Worm (Caenorhabditis elegans) whole organism, L2 larva: ENCODE measurements around the gene F13C5.2.
A peak's percentile ranks its signal among the peaks of the same experiment; 100 is the strongest.

Source experiments
- C34F6.9 ChIP-seq: fragments of 150-350 bp; optimal IDR thresholded peaks from 2 replicates; lab custom pipeline; 2014; ENCODE audit warnings: missing biosample characterization, missing genetic modification characterization
- F13H6.1 ChIP-seq: sonication (generic microtip); optimal IDR thresholded peaks from 2 replicates; lab custom pipeline; 2016; ENCODE audit warnings: missing genetic modification characterization, missing compliant biosample characterization
- R02D3.7 ChIP-seq: fragments of 150-350 bp; optimal IDR thresholded peaks from 2 replicates; lab custom pipeline; 2014; ENCODE audit warnings: missing biosample characterization, missing genetic modification characterization
- Y55F3AM.14 ChIP-seq: fragments of 200-800 bp; sonication (Bioruptor generic); optimal IDR thresholded peaks from 2 replicates; lab custom pipeline; 2018; ENCODE audit warnings: mild to moderate bottlenecking, missing genetic modification characterization, missing compliant biosample characterization
- ZK546.5 ChIP-seq: sonication (generic microtip); optimal IDR thresholded peaks from 2 replicates; lab custom pipeline; 2017; ENCODE audit warnings: missing biosample characterization, missing genetic modification characterization
- alr-1 ChIP-seq: fragments of 150-350 bp; optimal IDR thresholded peaks from 2 replicates; lab custom pipeline; 2014; ENCODE audit warnings: missing biosample characterization, missing genetic modification characterization
- aly-2 ChIP-seq: fragments of 150-350 bp; optimal IDR thresholded peaks from 2 replicates; lab custom pipeline; 2014; ENCODE audit warnings: missing biosample characterization, missing genetic modification characterization
- ama-1 ChIP-seq: fragments of 150-350 bp; optimal IDR thresholded peaks from 2 replicates; lab custom pipeline; 2018; ENCODE audit warnings: inconsistent platforms
- blmp-1 ChIP-seq: sonication (generic microtip); optimal IDR thresholded peaks from 2 replicates; lab custom pipeline; 2017; ENCODE audit warnings: missing genetic modification characterization, mild to moderate bottlenecking, missing compliant biosample characterization, antibody characterized with exemption, moderate library complexity; ENCODE audit not compliant: insufficient read depth
- ceh-16 ChIP-seq: fragments of 150-350 bp; optimal IDR thresholded peaks from 2 replicates; lab custom pipeline; 2014; ENCODE audit warnings: missing biosample characterization, missing genetic modification characterization
- ceh-82 ChIP-seq: fragments of 150-350 bp; optimal IDR thresholded peaks from 2 replicates; lab custom pipeline; 2014; ENCODE audit warnings: missing biosample characterization, missing genetic modification characterization
- crh-2 ChIP-seq: sonication (generic microtip); optimal IDR thresholded peaks from 2 replicates; lab custom pipeline; 2017; ENCODE audit warnings: missing biosample characterization, missing genetic modification characterization
- dmd-4 ChIP-seq: sonication (generic microtip); optimal IDR thresholded peaks from 2 replicates; lab custom pipeline; 2017; ENCODE audit warnings: missing biosample characterization, missing genetic modification characterization
- egl-27 ChIP-seq: sonication (generic microtip); optimal IDR thresholded peaks from 3 replicates; lab custom pipeline; 2017; ENCODE audit warnings: missing biosample characterization, missing genetic modification reagents, missing genetic modification characterization
- elt-1 ChIP-seq: fragments of 150-350 bp; optimal IDR thresholded peaks from 2 replicates; lab custom pipeline; 2014; ENCODE audit warnings: missing biosample characterization, missing genetic modification characterization
- elt-3 ChIP-seq: sonication (generic microtip); optimal IDR thresholded peaks from 2 replicates; lab custom pipeline; 2017; ENCODE audit warnings: missing biosample characterization, missing genetic modification characterization
- fos-1 ChIP-seq: fragments of 150-350 bp; optimal IDR thresholded peaks from 2 replicates; lab custom pipeline; 2014; ENCODE audit warnings: missing biosample characterization, missing genetic modification characterization
- gmeb-1 ChIP-seq: fragments of 150-350 bp; optimal IDR thresholded peaks from 2 replicates; lab custom pipeline; 2014; ENCODE audit warnings: missing biosample characterization, missing genetic modification characterization
- lin-13 ChIP-seq: fragments of 150-350 bp; optimal IDR thresholded peaks from 2 replicates; lab custom pipeline; 2014; ENCODE audit warnings: missing biosample characterization, missing genetic modification reagents, missing genetic modification characterization
- lin-39 ChIP-seq: fragments of 150-350 bp; optimal IDR thresholded peaks from 2 replicates; lab custom pipeline; 2014; ENCODE audit warnings: missing biosample characterization, missing genetic modification reagents, missing genetic modification characterization
- lsy-2 ChIP-seq, 2 experiments: fragments of 150-350 bp in 1 of 2; sonication (generic microtip) in 1 of 2; optimal IDR thresholded peaks; 2 replicates each; lab custom pipeline; 2014 to 2017; ENCODE audit warnings: missing biosample characterization in 2 of 2, missing genetic modification characterization in 2 of 2
- mbf-1 ChIP-seq: sonication (generic microtip); optimal IDR thresholded peaks from 2 replicates; lab custom pipeline; 2017; ENCODE audit warnings: missing biosample characterization, missing genetic modification characterization
- mdl-1 ChIP-seq, 2 experiments: fragments of 150-350 bp in 1 of 2; sonication (generic microtip) in 1 of 2; optimal IDR thresholded peaks; 2 replicates each; lab custom pipeline; 2017; ENCODE audit warnings: missing biosample characterization in 2 of 2, missing genetic modification characterization in 2 of 2
- nhr-10 ChIP-seq: sonication (generic microtip); optimal IDR thresholded peaks from 2 replicates; lab custom pipeline; 2017; ENCODE audit warnings: missing biosample characterization, missing genetic modification characterization
- nhr-11 ChIP-seq: fragments of 150-350 bp; optimal IDR thresholded peaks from 2 replicates; lab custom pipeline; 2014; ENCODE audit warnings: missing biosample characterization, missing genetic modification characterization
- nhr-12 ChIP-seq: fragments of 150-350 bp; optimal IDR thresholded peaks from 2 replicates; lab custom pipeline; 2014; ENCODE audit warnings: missing biosample characterization, missing genetic modification characterization
- nhr-129 ChIP-seq: fragments of 150-350 bp; optimal IDR thresholded peaks from 2 replicates; lab custom pipeline; 2014; ENCODE audit warnings: missing biosample characterization, missing genetic modification characterization
- nhr-21 ChIP-seq: fragments of 150-350 bp; optimal IDR thresholded peaks from 2 replicates; lab custom pipeline; 2014; ENCODE audit warnings: missing biosample characterization, missing genetic modification characterization
- nhr-23 ChIP-seq: fragments of 150-350 bp; optimal IDR thresholded peaks from 2 replicates; lab custom pipeline; 2014; ENCODE audit warnings: missing biosample characterization, missing genetic modification reagents, missing genetic modification characterization
- nhr-237 ChIP-seq: fragments of 150-350 bp; optimal IDR thresholded peaks from 2 replicates; lab custom pipeline; 2014; ENCODE audit warnings: missing biosample characterization, missing genetic modification characterization
- nhr-25 ChIP-seq: fragments of 150-350 bp; sonication (generic microtip); optimal IDR thresholded peaks from 3 replicates; lab custom pipeline; 2014; ENCODE audit warnings: missing biosample characterization, missing genetic modification characterization
- nhr-6 ChIP-seq: fragments of 150-350 bp; optimal IDR thresholded peaks from 2 replicates; lab custom pipeline; 2014; ENCODE audit warnings: missing biosample characterization, missing genetic modification characterization
- nhr-77 ChIP-seq: fragments of 150-350 bp; optimal IDR thresholded peaks from 2 replicates; lab custom pipeline; 2014; ENCODE audit warnings: missing biosample characterization, missing genetic modification characterization
- peb-1 ChIP-seq: fragments of 150-350 bp; optimal IDR thresholded peaks from 2 replicates; lab custom pipeline; 2014; ENCODE audit warnings: missing biosample characterization, missing genetic modification characterization
- sem-4 ChIP-seq: fragments of 150-350 bp; optimal IDR thresholded peaks from 2 replicates; lab custom pipeline; 2014; ENCODE audit warnings: missing biosample characterization, missing genetic modification reagents, missing genetic modification characterization
- skn-1 ChIP-seq: sonication (generic microtip); optimal IDR thresholded peaks from 2 replicates; lab custom pipeline; 2017; ENCODE audit warnings: missing biosample characterization, missing genetic modification characterization
- sma-3 ChIP-seq: sonication (generic microtip); optimal IDR thresholded peaks from 2 replicates; lab custom pipeline; 2016; ENCODE audit warnings: missing genetic modification reagents, missing genetic modification characterization, missing compliant biosample characterization
- sma-9 ChIP-seq, 2 experiments: fragments of 150-350 bp in 1 of 2; sonication (generic microtip) in 1 of 2; optimal IDR thresholded peaks; 2 replicates each; lab custom pipeline; 2014 to 2016; ENCODE audit warnings: missing genetic modification characterization in 2 of 2, mild to moderate bottlenecking in 1 of 2, missing biosample characterization in 1 of 2, missing compliant biosample characterization in 1 of 2, missing genetic modification reagents in 1 of 2, moderate library complexity in 1 of 2
- snpc-4 ChIP-seq: fragments of 150-350 bp; optimal IDR thresholded peaks from 2 replicates; lab custom pipeline; 2014; ENCODE audit warnings: missing biosample characterization, missing genetic modification characterization
- unc-39 ChIP-seq: fragments of 150-350 bp; optimal IDR thresholded peaks from 2 replicates; lab custom pipeline; 2014; ENCODE audit warnings: missing biosample characterization, missing genetic modification characterization
- unc-55 ChIP-seq: fragments of 150-350 bp; sonication (generic microtip); optimal IDR thresholded peaks from 3 replicates; lab custom pipeline; 2014; ENCODE audit warnings: missing biosample characterization, missing genetic modification reagents, missing genetic modification characterization
- unc-62 ChIP-seq: fragments of 150-350 bp; optimal IDR thresholded peaks from 2 replicates; lab custom pipeline; 2014; ENCODE audit warnings: missing biosample characterization, missing genetic modification reagents, missing genetic modification characterization
- zag-1 ChIP-seq: fragments of 150-350 bp; optimal IDR thresholded peaks from 2 replicates; lab custom pipeline; 2014; ENCODE audit warnings: missing biosample characterization, missing genetic modification characterization
- ztf-1 ChIP-seq: fragments of 200-800 bp; sonication (Bioruptor generic); conservative IDR thresholded peaks from 2 replicates; pipeline ENCODE4 v1.3.6; 2022; ENCODE audit warnings: missing genetic modification characterization, missing compliant biosample characterization
- ztf-11 ChIP-seq: sonication (generic microtip); optimal IDR thresholded peaks from 2 replicates; lab custom pipeline; 2017; ENCODE audit warnings: missing biosample characterization, missing genetic modification characterization
- ztf-4 ChIP-seq: fragments of 150-350 bp; optimal IDR thresholded peaks from 2 replicates; lab custom pipeline; 2014; ENCODE audit warnings: missing biosample characterization, missing genetic modification characterization

F13C5.2 gene

ce11 chrX:599476-599875 is 5.7 kb downstream of the F13C5.2 start, which contains the start of gene F13C5.3:
Gene F13C5.3, minus strand, starts transcription at chrX:599576.
- TF ChIP-seq nhr-23 (tag; lab: Kevin White, UChicago) (no peak), sma-9 (GFP tag; optimal IDR thresholded peaks at IDR 0.05; lab: Kevin White, UChicago) (no peak), sma-9 (tag; optimal IDR thresholded peaks at IDR 0.05; lab: Kevin White, UChicago) (no peak), elt-1 (tag; lab: Kevin White, UChicago) (no peak), fos-1 (tag; lab: Kevin White, UChicago) (no peak), nhr-12 (tag; lab: Kevin White, UChicago) (no peak), lin-39 (no peak), egl-27 (tag; lab: Kevin White, UChicago) (no peak), skn-1 (no peak), nhr-25 (tag; lab: Kevin White, UChicago) (no peak), lsy-2 (tag; optimal IDR thresholded peaks at IDR 0.05; lab: Kevin White, UChicago) (no peak), unc-62 (GFP tag; lab: Kevin White, UChicago) (no peak), elt-3 (tag; lab: Kevin White, UChicago) (no peak), peb-1 (tag; lab: Kevin White, UChicago) (no peak)

ce11 chrX:600671-601070 is 6.9 kb downstream of the F13C5.2 start:
- TF ChIP-seq C34F6.9 (tag; lab: Kevin White, UChicago) = peak; percentile 38
- peak; percentile 8 for TF ChIP-seq skn-1
- peak; percentile 20 for TF ChIP-seq gmeb-1 (tag; lab: Kevin White, UChicago)
- TF ChIP-seq nhr-129 = peak; percentile 55
- TF ChIP-seq Y55F3AM.14 (GFP tag; lab: Kevin White, UChicago) = no peak
- TF ChIP-seq ama-1 (lab: Kevin White, UChicago) = no peak
- peak; percentile 72 for TF ChIP-seq sma-9 (GFP tag; optimal IDR thresholded peaks at IDR 0.05; lab: Kevin White, UChicago)
- no peak for TF ChIP-seq sma-9 (tag; optimal IDR thresholded peaks at IDR 0.05; lab: Kevin White, UChicago)
- peak; percentile 74 for TF ChIP-seq crh-2 (tag; lab: Kevin White, UChicago)
- TF ChIP-seq lsy-2 (tag; optimal IDR thresholded peaks at IDR 0.05; lab: Kevin White, UChicago) = peak in 1 of 2 experiments; percentile 24

ce11 chrX:601340-601757 is 7.6 kb downstream of the F13C5.2 start:
- TF ChIP-seq ceh-82 (tag; lab: Kevin White, UChicago) = no peak
- TF ChIP-seq nhr-237 (tag; lab: Kevin White, UChicago) = no peak
- TF ChIP-seq egl-27 (tag; lab: Kevin White, UChicago) = no peak
- no peak for TF ChIP-seq aly-2 (tag; lab: Kevin White, UChicago)
- no peak for TF ChIP-seq ztf-1 (GFP tag; lab: Robert Waterston, UW)
- no peak for TF ChIP-seq blmp-1 (tag; lab: Kevin White, UChicago)
- peak; percentile 66 for TF ChIP-seq nhr-129
- TF ChIP-seq gmeb-1 (tag; lab: Kevin White, UChicago) = no peak
- TF ChIP-seq nhr-12 (tag; lab: Kevin White, UChicago) = no peak
- TF ChIP-seq ama-1 (lab: Kevin White, UChicago) = no peak
- peak; percentile 37 for TF ChIP-seq F13H6.1 (tag; lab: Kevin White, UChicago)
- no peak for TF ChIP-seq dmd-4 (tag; lab: Kevin White, UChicago)
- TF ChIP-seq skn-1 = no peak
- TF ChIP-seq elt-1 (tag; lab: Kevin White, UChicago) = no peak
- no peak for TF ChIP-seq nhr-23 (tag; lab: Kevin White, UChicago)
- TF ChIP-seq sma-3 (GFP tag; lab: Kevin White, UChicago) = no peak
- no peak for TF ChIP-seq sma-9 (GFP tag; optimal IDR thresholded peaks at IDR 0.05; lab: Kevin White, UChicago)
- TF ChIP-seq sma-9 (tag; optimal IDR thresholded peaks at IDR 0.05; lab: Kevin White, UChicago) = no peak
- peak in 1 of 2 experiments; percentile 4 for TF ChIP-seq lsy-2 (tag; optimal IDR thresholded peaks at IDR 0.05; lab: Kevin White, UChicago)
- no peak for TF ChIP-seq nhr-77
- no peak for TF ChIP-seq mbf-1 (tag; lab: Kevin White, UChicago)
- no peak for TF ChIP-seq snpc-4 (tag; lab: Kevin White, UChicago)
- peak; percentile 61 for TF ChIP-seq zag-1
- no peak for TF ChIP-seq R02D3.7
- no peak for TF ChIP-seq lin-13 (GFP tag; lab: Kevin White, UChicago)
- no peak for TF ChIP-seq nhr-6
- TF ChIP-seq sem-4 (tag; lab: Kevin White, UChicago) = peak; percentile 18
- TF ChIP-seq nhr-10 (tag; lab: Kevin White, UChicago) = no peak
- peak; percentile 62 for TF ChIP-seq C34F6.9 (tag; lab: Kevin White, UChicago)
- no peak for TF ChIP-seq ceh-16 (tag; lab: Kevin White, UChicago)
- TF ChIP-seq fos-1 (tag; lab: Kevin White, UChicago) = no peak
- no peak for TF ChIP-seq unc-39
- TF ChIP-seq elt-3 (tag; lab: Kevin White, UChicago) = no peak
- TF ChIP-seq nhr-21 (tag; lab: Kevin White, UChicago) = no peak
- no peak for TF ChIP-seq unc-62 (GFP tag; lab: Kevin White, UChicago)
- no peak for TF ChIP-seq Y55F3AM.14 (GFP tag; lab: Kevin White, UChicago)
- TF ChIP-seq ztf-4 = no peak
- TF ChIP-seq ZK546.5 (tag; lab: Kevin White, UChicago) = no peak
- no peak for TF ChIP-seq ztf-11
- TF ChIP-seq crh-2 (tag; lab: Kevin White, UChicago) = peak; percentile 43
- TF ChIP-seq mdl-1 (tag; optimal IDR thresholded peaks at IDR 0.05; lab: Kevin White, UChicago) = peak in 1 of 2 experiments; percentile 37
- no peak for TF ChIP-seq peb-1 (tag; lab: Kevin White, UChicago)
- no peak for TF ChIP-seq alr-1 (tag; lab: Kevin White, UChicago)
- no peak for TF ChIP-seq nhr-11 (tag; lab: Kevin White, UChicago)
- TF ChIP-seq unc-55 (GFP tag; lab: Kevin White, UChicago) = peak; percentile 76
